Worm (Caenorhabditis elegans) whole organism, mixed stage, embryonic: Measurements from ENCODE around the gene acl-3.

ENCODE experiments used
- M03D4.4 ChIP-seq: sonication (generic microtip); optimal IDR thresholded peaks from 2 replicates; lab custom pipeline; 2017; ENCODE audit warnings: mild to moderate bottlenecking, missing genetic modification characterization, missing compliant biosample characterization
- bed-3 ChIP-seq: fragments of 200-800 bp; sonication (Bioruptor generic); optimal IDR thresholded peaks from 3 replicates; lab custom pipeline; 2018; ENCODE audit warnings: mild to moderate bottlenecking, missing genetic modification characterization, moderate library complexity, missing compliant biosample characterization
- blmp-1 ChIP-seq: fragments of 150-350 bp; optimal IDR thresholded peaks from 2 replicates; lab custom pipeline; 2014; ENCODE audit warnings: missing biosample characterization, missing genetic modification characterization
- ceh-39 ChIP-seq: fragments of 150-350 bp; optimal IDR thresholded peaks from 2 replicates; lab custom pipeline; 2014; ENCODE audit warnings: missing biosample characterization, missing genetic modification characterization
- ceh-43 ChIP-seq: fragments of 200-800 bp; sonication (Bioruptor generic); optimal IDR thresholded peaks from 2 replicates; lab custom pipeline; 2018; ENCODE audit warnings: mild to moderate bottlenecking, missing genetic modification characterization, moderate library complexity, missing compliant biosample characterization
- ceh-83 ChIP-seq: fragments of 200-800 bp; sonication (Bioruptor generic); optimal IDR thresholded peaks from 2 replicates; lab custom pipeline; 2018; ENCODE audit warnings: mild to moderate bottlenecking, missing genetic modification characterization, missing compliant biosample characterization
- ces-1 ChIP-seq: fragments of 150-350 bp; optimal IDR thresholded peaks from 2 replicates; lab custom pipeline; 2014; ENCODE audit warnings: missing biosample characterization, missing genetic modification reagents, missing genetic modification characterization
- cnd-1 ChIP-seq: fragments of 200-800 bp; sonication (Bioruptor generic); optimal IDR thresholded peaks from 2 replicates; lab custom pipeline; 2018; ENCODE audit warnings: mild to moderate bottlenecking, missing genetic modification characterization, missing compliant biosample characterization
- drap-1 ChIP-seq: fragments of 200-800 bp; sonication (Bioruptor generic); optimal IDR thresholded peaks from 3 replicates; lab custom pipeline; 2018; ENCODE audit warnings: mild to moderate bottlenecking, missing genetic modification characterization, missing compliant biosample characterization
- elt-1 ChIP-seq: sonication (generic microtip); optimal IDR thresholded peaks from 2 replicates; lab custom pipeline; 2017; ENCODE audit warnings: missing genetic modification characterization, mild to moderate bottlenecking, missing compliant biosample characterization, antibody characterized with exemption, moderate library complexity, borderline replicate concordance; ENCODE audit not compliant: insufficient read depth
- elt-3 ChIP-seq: fragments of 150-350 bp; optimal IDR thresholded peaks from 2 replicates; lab custom pipeline; 2014; ENCODE audit warnings: missing biosample characterization, missing genetic modification characterization
- flh-1 ChIP-seq: fragments of 200-800 bp; sonication (Bioruptor generic); optimal IDR thresholded peaks from 2 replicates; lab custom pipeline; 2018; ENCODE audit warnings: mild to moderate bottlenecking, missing genetic modification characterization, moderate library complexity, missing compliant biosample characterization
- ham-2 ChIP-seq: fragments of 200-800 bp; sonication (Bioruptor generic); optimal IDR thresholded peaks from 2 replicates; lab custom pipeline; 2018; ENCODE audit warnings: mild to moderate bottlenecking, missing genetic modification characterization, missing compliant biosample characterization
- hlh-1 ChIP-seq: fragments of 150-350 bp; optimal IDR thresholded peaks from 2 replicates; lab custom pipeline; 2014; ENCODE audit warnings: missing biosample characterization, missing genetic modification reagents, missing genetic modification characterization
- lin-13 ChIP-seq: fragments of 150-350 bp; optimal IDR thresholded peaks from 2 replicates; lab custom pipeline; 2014; ENCODE audit warnings: missing biosample characterization, missing genetic modification characterization
- lin-32 ChIP-seq: fragments of 200-800 bp; sonication (Bioruptor generic); optimal IDR thresholded peaks from 2 replicates; lab custom pipeline; 2018; ENCODE audit warnings: mild to moderate bottlenecking, missing genetic modification characterization, missing compliant biosample characterization
- lsy-2 ChIP-seq: fragments of 150-350 bp; optimal IDR thresholded peaks from 2 replicates; lab custom pipeline; 2014; ENCODE audit warnings: missing biosample characterization, missing genetic modification characterization
- mab-5 ChIP-seq: fragments of 150-350 bp; optimal IDR thresholded peaks from 2 replicates; lab custom pipeline; 2014; ENCODE audit warnings: missing biosample characterization, missing genetic modification characterization
- mep-1 ChIP-seq: fragments of 150-350 bp; optimal IDR thresholded peaks from 2 replicates; lab custom pipeline; 2017; ENCODE audit warnings: missing biosample characterization, missing genetic modification reagents, missing genetic modification characterization, inconsistent platforms
- mls-2 ChIP-seq: sonication (generic microtip); optimal IDR thresholded peaks from 2 replicates; lab custom pipeline; 2016; ENCODE audit warnings: mild to moderate bottlenecking, missing genetic modification characterization, moderate library complexity, missing compliant biosample characterization
- nhr-12 ChIP-seq: fragments of 150-350 bp; optimal IDR thresholded peaks from 2 replicates; lab custom pipeline; 2014; ENCODE audit warnings: missing biosample characterization, missing genetic modification characterization
- nhr-2 ChIP-seq: fragments of 150-350 bp; optimal IDR thresholded peaks from 2 replicates; lab custom pipeline; 2014; ENCODE audit warnings: missing biosample characterization, missing genetic modification characterization
- nhr-237 ChIP-seq: fragments of 150-350 bp; optimal IDR thresholded peaks from 2 replicates; lab custom pipeline; 2014; ENCODE audit warnings: missing biosample characterization, missing genetic modification characterization
- nhr-28 ChIP-seq: fragments of 150-350 bp; optimal IDR thresholded peaks from 2 replicates; lab custom pipeline; 2014; ENCODE audit warnings: missing biosample characterization, missing genetic modification characterization
- nhr-76 ChIP-seq: sonication (generic microtip); optimal IDR thresholded peaks from 2 replicates; lab custom pipeline; 2017; ENCODE audit warnings: missing biosample characterization, missing genetic modification characterization
- pha-4 ChIP-seq: fragments of 150-350 bp; optimal IDR thresholded peaks from 2 replicates; lab custom pipeline; 2018; ENCODE audit warnings: missing biosample characterization, missing genetic modification reagents, missing genetic modification characterization
- sem-2 ChIP-seq: fragments of 200-800 bp; sonication (Bioruptor generic); optimal IDR thresholded peaks from 2 replicates; lab custom pipeline; 2018; ENCODE audit warnings: mild to moderate bottlenecking, missing genetic modification characterization, missing compliant biosample characterization
- snpc-4 ChIP-seq: fragments of 150-350 bp; optimal IDR thresholded peaks from 2 replicates; lab custom pipeline; 2014; ENCODE audit warnings: missing biosample characterization, missing genetic modification characterization
- tbx-8 ChIP-seq: fragments of 200-800 bp; sonication (Bioruptor generic); optimal IDR thresholded peaks from 2 replicates; lab custom pipeline; 2018; ENCODE audit warnings: mild to moderate bottlenecking, missing genetic modification characterization, moderate library complexity, missing compliant biosample characterization
- unc-120 ChIP-seq: sonication (generic microtip); optimal IDR thresholded peaks from 2 replicates; lab custom pipeline; 2017; ENCODE audit warnings: missing genetic modification characterization, missing compliant biosample characterization; ENCODE audit not compliant: poor library complexity, severe bottlenecking
- unc-39 ChIP-seq: fragments of 150-350 bp; optimal IDR thresholded peaks from 2 replicates; lab custom pipeline; 2014; ENCODE audit warnings: missing biosample characterization, missing genetic modification characterization
- unc-62 ChIP-seq: fragments of 150-350 bp; optimal IDR thresholded peaks from 2 replicates; lab custom pipeline; 2014; ENCODE audit warnings: missing biosample characterization, missing genetic modification reagents, missing genetic modification characterization
- ztf-11 ChIP-seq: fragments of 150-350 bp; optimal IDR thresholded peaks from 2 replicates; lab custom pipeline; 2014; ENCODE audit warnings: missing biosample characterization, missing genetic modification characterization

Gene acl-3

DNA sequence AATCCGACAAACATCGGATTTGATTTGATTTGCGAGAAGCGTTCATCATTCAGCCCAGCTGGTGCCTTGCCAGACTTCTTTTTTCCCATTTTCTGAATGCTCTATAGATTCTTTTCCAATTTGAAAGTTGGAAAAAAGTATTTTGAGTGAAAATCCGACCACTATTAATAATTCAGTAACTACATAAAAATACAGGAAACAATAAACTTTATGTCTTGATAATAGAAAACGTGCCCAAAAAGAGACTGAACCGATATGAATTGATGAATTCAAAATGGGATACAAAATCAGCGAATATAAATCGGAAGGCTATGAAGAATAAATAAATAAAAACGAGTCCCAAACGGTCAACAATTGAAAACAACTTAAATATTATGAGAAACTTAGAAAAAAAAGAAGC, 20.1 kb downstream of the acl-3 start, which contains the start of gene F58B3.4:
Gene F58B3.4, minus strand, starts transcription at position 101 of the 400 bp plus-strand sequence.
- TF ChIP-seq M03D4.4 (tag; lab: Kevin White, UChicago) (no peak), ceh-43 (no peak), lin-32 (GFP tag; lab: Kevin White, UChicago) (no peak), nhr-12 (tag; lab: Kevin White, UChicago) (no peak), bed-3 (GFP tag; lab: Kevin White, UChicago) (no peak), tbx-8 (no peak), ztf-11 (tag; lab: Kevin White, UChicago) (no peak), ceh-83 (GFP tag; lab: Kevin White, UChicago) (no peak), unc-120 (tag; lab: Kevin White, UChicago) (no peak), mab-5 (tag; lab: Kevin White, UChicago) (no peak), unc-39 (tag; lab: Kevin White, UChicago) (no peak), pha-4 (tag; lab: Kevin White, UChicago) (no peak), flh-1 (GFP tag; lab: Kevin White, UChicago) (no peak), nhr-28 (no peak)

DNA sequence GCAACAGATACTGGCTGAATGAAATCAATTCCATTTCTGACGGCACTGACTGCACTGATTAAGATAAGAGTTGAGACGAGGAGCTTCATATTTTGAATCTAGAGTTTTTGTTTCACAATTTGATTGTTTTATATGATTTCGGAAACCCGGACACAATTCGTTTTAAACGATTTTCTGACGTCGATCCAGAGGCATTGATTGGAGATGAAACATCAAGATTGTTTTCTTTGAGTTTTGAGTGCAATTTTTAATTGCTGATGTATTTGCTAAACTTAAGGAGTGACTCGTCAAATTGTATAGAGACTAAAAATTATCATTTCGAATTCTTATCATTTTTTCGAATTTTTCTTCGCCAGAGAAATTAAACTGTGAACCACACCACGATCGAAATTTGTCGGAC, 24.0 kb downstream of the acl-3 start, which contains the start of gene lys-6:
Gene lys-6, minus strand, starts transcription at position 101 of the 400 bp plus-strand sequence.
- TF ChIP-seq nhr-2 (tag; lab: Kevin White, UChicago), result no peak
- no peak for TF ChIP-seq bed-3 (GFP tag; lab: Kevin White, UChicago)
- TF ChIP-seq sem-2 (GFP tag; lab: Kevin White, UChicago), result no peak
- no peak for TF ChIP-seq mls-2 (tag; lab: Kevin White, UChicago)
- TF ChIP-seq blmp-1 (tag; lab: Kevin White, UChicago), result no peak
- no peak for TF ChIP-seq flh-1 (GFP tag; lab: Kevin White, UChicago)
- TF ChIP-seq ceh-83 (GFP tag; lab: Kevin White, UChicago), result no peak
- TF ChIP-seq hlh-1 (tag; lab: Kevin White, UChicago), result no peak
- TF ChIP-seq ces-1 (GFP tag; lab: Kevin White, UChicago), result no peak
- no peak for TF ChIP-seq elt-3 (tag; lab: Kevin White, UChicago)
- no peak for TF ChIP-seq lin-32 (GFP tag; lab: Kevin White, UChicago)
- no peak for TF ChIP-seq nhr-237 (tag; lab: Kevin White, UChicago)
- TF ChIP-seq nhr-28, result no peak
- no peak for TF ChIP-seq mep-1 (tag; lab: Kevin White, UChicago)
- no peak for TF ChIP-seq lsy-2 (tag; lab: Kevin White, UChicago)
- TF ChIP-seq ceh-39 (tag; lab: Kevin White, UChicago), result no peak
- no peak for TF ChIP-seq snpc-4 (tag; lab: Kevin White, UChicago)

DNA sequence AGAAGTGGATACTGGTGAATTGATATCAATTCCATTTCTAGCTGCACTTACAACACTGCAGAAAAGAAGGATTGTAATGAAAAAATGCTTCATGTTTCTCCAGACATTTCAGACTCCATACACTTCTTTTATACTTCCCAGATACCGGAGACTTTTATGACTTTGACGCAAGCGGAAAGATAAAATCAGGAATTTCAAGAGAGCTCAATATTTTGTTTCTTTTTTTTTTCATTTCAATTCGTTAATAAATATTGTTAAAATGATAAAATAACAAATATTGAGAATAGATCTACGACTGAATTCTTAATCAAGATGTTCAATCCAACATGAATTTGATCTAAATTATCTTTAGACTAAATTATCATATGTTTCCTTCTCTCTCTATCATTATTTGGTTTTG, 26.3 kb downstream of the acl-3 start, which contains the start of gene lys-5:
Gene lys-5, minus strand, starts transcription at position 101 of the 400 bp plus-strand sequence.
- TF ChIP-seq ham-2, result no peak
- no peak for TF ChIP-seq ceh-43
- TF ChIP-seq blmp-1 (tag; lab: Kevin White, UChicago), result no peak
- no peak for TF ChIP-seq flh-1 (GFP tag; lab: Kevin White, UChicago)
- no peak for TF ChIP-seq nhr-2 (tag; lab: Kevin White, UChicago)
- TF ChIP-seq nhr-76 (tag; lab: Kevin White, UChicago), result no peak
- TF ChIP-seq mab-5 (tag; lab: Kevin White, UChicago), result no peak
- no peak for TF ChIP-seq drap-1 (GFP tag; lab: Kevin White, UChicago)
- no peak for TF ChIP-seq ceh-39 (tag; lab: Kevin White, UChicago)
- TF ChIP-seq ceh-83 (GFP tag; lab: Kevin White, UChicago), result no peak
- no peak for TF ChIP-seq lsy-2 (tag; lab: Kevin White, UChicago)
- TF ChIP-seq elt-1 (tag; lab: Kevin White, UChicago), result no peak
- TF ChIP-seq hlh-1 (tag; lab: Kevin White, UChicago), result no peak
- no peak for TF ChIP-seq cnd-1 (tag; lab: Kevin White, UChicago)
- no peak for TF ChIP-seq unc-39 (tag; lab: Kevin White, UChicago)
- TF ChIP-seq lin-32 (GFP tag; lab: Kevin White, UChicago), result no peak
- TF ChIP-seq lin-13, result no peak
- no peak for TF ChIP-seq unc-120 (tag; lab: Kevin White, UChicago)
- no peak for TF ChIP-seq pha-4 (tag; lab: Kevin White, UChicago)

DNA sequence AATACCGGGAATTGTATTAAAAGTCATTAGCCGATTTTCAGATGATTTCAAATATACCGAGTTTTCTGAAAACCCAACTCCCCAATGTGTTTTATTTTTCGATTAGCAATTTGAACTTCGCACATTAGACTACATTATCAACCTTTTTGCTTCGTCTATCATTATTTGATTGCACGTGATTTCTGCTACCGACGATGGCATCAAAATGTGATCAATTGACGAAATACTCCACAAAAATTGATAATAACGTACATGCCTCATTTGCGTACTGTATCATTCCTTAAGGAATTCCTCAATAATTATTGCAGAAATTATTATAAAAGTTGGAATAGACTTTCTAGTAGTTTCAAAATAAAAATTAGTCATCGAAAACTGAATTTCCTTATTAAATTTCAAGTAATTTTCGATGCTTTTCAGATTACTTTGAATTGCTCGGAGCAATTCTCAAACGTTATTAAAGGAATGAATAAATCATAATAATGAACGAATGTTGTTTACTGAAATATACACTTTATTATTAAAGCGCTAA, 28.0 kb downstream of the acl-3 start:
- TF ChIP-seq pha-4 (tag; lab: Kevin White, UChicago), result no peak
- no peak for TF ChIP-seq mep-1 (tag; lab: Kevin White, UChicago)
- no peak for TF ChIP-seq M03D4.4 (tag; lab: Kevin White, UChicago)
- no peak for TF ChIP-seq unc-62 (GFP tag; lab: Kevin White, UChicago)
- TF ChIP-seq nhr-237 (tag; lab: Kevin White, UChicago), result no peak
- no peak for TF ChIP-seq ceh-39 (tag; lab: Kevin White, UChicago)
- TF ChIP-seq snpc-4 (tag; lab: Kevin White, UChicago), result no peak
